Fruit fly (Drosophila melanogaster) whole organism, pupa: Measurements from ENCODE around the gene yrt.

Experiments used
- CG10348 ChIP-seq: fragments of 200-800 bp; sonication (Bioruptor generic); IDR thresholded peaks from 2 replicates; pipeline ENCODE4 v1.3.6; 2022; ENCODE audit warnings: missing biosample characterization, missing genetic modification characterization
- CG12605 ChIP-seq: fragments of 200-800 bp; sonication (Bioruptor generic); IDR thresholded peaks from 2 replicates; pipeline ENCODE4 v1.3.6; 2022; ENCODE audit warnings: missing biosample characterization, missing genetic modification characterization
- CG13204 ChIP-seq: fragments of 200-800 bp; sonication (Bioruptor generic); optimal IDR thresholded peaks from 2 replicates; lab custom pipeline; 2018; ENCODE audit warnings: missing biosample characterization, mild to moderate bottlenecking, missing genetic modification characterization, moderate library complexity
- CG14655 ChIP-seq: fragments of 200-800 bp; sonication (Bioruptor generic); optimal IDR thresholded peaks from 3 replicates; lab custom pipeline; 2017; ENCODE audit warnings: mild to moderate bottlenecking, missing biosample characterization, missing genetic modification reagents, missing genetic modification characterization
- CG15710 ChIP-seq: fragments of 200-800 bp; sonication (Bioruptor generic); optimal IDR thresholded peaks from 2 replicates; lab custom pipeline; 2018; ENCODE audit warnings: missing biosample characterization, mild to moderate bottlenecking, missing genetic modification characterization, moderate library complexity
- CG17806 ChIP-seq: fragments of 200-800 bp; sonication (Bioruptor generic); optimal IDR thresholded peaks from 2 replicates; lab custom pipeline; 2018; ENCODE audit warnings: missing biosample characterization, mild to moderate bottlenecking, missing genetic modification characterization, moderate library complexity
- CG32121 ChIP-seq: fragments of 200-800 bp; sonication (Bioruptor generic); IDR thresholded peaks from 2 replicates; pipeline ENCODE4 v1.3.6; 2022; ENCODE audit warnings: missing biosample characterization, missing genetic modification characterization
- CG34367 ChIP-seq: fragments of 200-800 bp; sonication (Bioruptor generic); optimal IDR thresholded peaks from 2 replicates; lab custom pipeline; 2018; ENCODE audit warnings: missing biosample characterization, mild to moderate bottlenecking, missing genetic modification characterization
- CG4496 ChIP-seq: fragments of 200-800 bp; sonication (Bioruptor generic); IDR thresholded peaks from 3 replicates; pipeline ENCODE4 v1.3.6; 2022; ENCODE audit warnings: missing biosample characterization, missing genetic modification characterization
- CG8159 ChIP-seq: fragments of 200-800 bp; sonication (Bioruptor generic); optimal IDR thresholded peaks from 3 replicates; lab custom pipeline; 2018; ENCODE audit warnings: missing biosample characterization, mild to moderate bottlenecking, missing genetic modification characterization, moderate library complexity
- CG8301 ChIP-seq: fragments of 200-800 bp; sonication (Bioruptor generic); optimal IDR thresholded peaks from 2 replicates; lab custom pipeline; 2018; ENCODE audit warnings: missing biosample characterization, mild to moderate bottlenecking, missing genetic modification characterization
- CG9948 ChIP-seq: fragments of 200-800 bp; sonication (Bioruptor generic); optimal IDR thresholded peaks from 2 replicates; lab custom pipeline; 2018; ENCODE audit warnings: missing biosample characterization, mild to moderate bottlenecking, missing genetic modification characterization, moderate library complexity
- D1 ChIP-seq: fragments of 200-800 bp; sonication (Bioruptor generic); optimal IDR thresholded peaks from 2 replicates; lab custom pipeline; 2018; ENCODE audit warnings: missing biosample characterization, mild to moderate bottlenecking, missing genetic modification characterization, moderate library complexity
- EcR ChIP-seq: fragments of 200-800 bp; sonication (Bioruptor generic); optimal IDR thresholded peaks from 3 replicates; lab custom pipeline; 2019; ENCODE audit warnings: missing biosample characterization, missing genetic modification characterization, mild to moderate bottlenecking, moderate library complexity, missing genetic modification reagents
- Ets98B ChIP-seq: fragments of 200-800 bp; sonication (Bioruptor generic); IDR thresholded peaks from 2 replicates; pipeline ENCODE4 v1.3.6; 2022; ENCODE audit warnings: missing biosample characterization, missing genetic modification characterization
- Pif1A ChIP-seq: fragments of 200-800 bp; sonication (Bioruptor generic); optimal IDR thresholded peaks from 3 replicates; lab custom pipeline; 2016; ENCODE audit warnings: missing biosample characterization, missing genetic modification characterization
- Pif1B ChIP-seq: fragments of 200-800 bp; sonication (Bioruptor generic); optimal IDR thresholded peaks from 3 replicates; lab custom pipeline; 2016; ENCODE audit warnings: missing biosample characterization, missing genetic modification characterization
- Snoo ChIP-seq: fragments of 200-800 bp; sonication (Bioruptor generic); optimal IDR thresholded peaks from 3 replicates; lab custom pipeline; 2017; ENCODE audit warnings: missing biosample characterization, mild to moderate bottlenecking, missing genetic modification characterization, inconsistent platforms
- fd96Ca ChIP-seq: fragments of 200-800 bp; sonication (Bioruptor generic); IDR thresholded peaks from 3 replicates; pipeline ENCODE4 v1.3.6; 2022; ENCODE audit warnings: missing biosample characterization, missing genetic modification characterization
- gl ChIP-seq: fragments of 200-800 bp; sonication (Bioruptor generic); optimal IDR thresholded peaks from 2 replicates; lab custom pipeline; 2018; ENCODE audit warnings: missing biosample characterization, mild to moderate bottlenecking, missing genetic modification characterization
- rn ChIP-seq: fragments of 200-800 bp; sonication (Bioruptor generic); IDR thresholded peaks from 2 replicates; pipeline ENCODE4 v1.3.6; 2022; ENCODE audit warnings: missing biosample characterization, missing genetic modification characterization

yrt gene

DNA sequence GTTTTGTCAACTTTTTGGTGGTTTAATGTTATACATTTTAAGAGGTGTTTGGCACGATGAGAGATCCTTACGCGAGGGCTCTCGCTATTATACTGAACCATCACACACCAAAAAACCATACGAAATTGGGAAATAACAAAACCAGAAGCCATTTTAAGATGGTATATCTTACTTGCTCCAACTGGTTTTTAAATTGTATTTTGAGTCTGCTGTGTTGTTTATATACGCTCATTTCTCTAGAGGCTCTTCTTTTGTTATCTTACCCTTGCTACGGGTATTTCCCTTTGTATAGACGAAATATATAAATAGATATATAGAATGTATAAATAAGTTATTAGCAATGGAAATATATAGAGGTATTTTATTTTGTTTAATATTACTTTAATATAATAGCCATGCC lies 27.9 kb downstream of the yrt start, which contains the start of gene yellow-e2:
Gene yellow-e2, minus strand, starts transcription at position 101 of the 400 bp plus-strand sequence.
- TF ChIP-seq CG8159 (tag; lab: Kevin White, UChicago) (peak; percentile 35), CG13204 (GFP tag; lab: Kevin White, UChicago) (no peak)

DNA sequence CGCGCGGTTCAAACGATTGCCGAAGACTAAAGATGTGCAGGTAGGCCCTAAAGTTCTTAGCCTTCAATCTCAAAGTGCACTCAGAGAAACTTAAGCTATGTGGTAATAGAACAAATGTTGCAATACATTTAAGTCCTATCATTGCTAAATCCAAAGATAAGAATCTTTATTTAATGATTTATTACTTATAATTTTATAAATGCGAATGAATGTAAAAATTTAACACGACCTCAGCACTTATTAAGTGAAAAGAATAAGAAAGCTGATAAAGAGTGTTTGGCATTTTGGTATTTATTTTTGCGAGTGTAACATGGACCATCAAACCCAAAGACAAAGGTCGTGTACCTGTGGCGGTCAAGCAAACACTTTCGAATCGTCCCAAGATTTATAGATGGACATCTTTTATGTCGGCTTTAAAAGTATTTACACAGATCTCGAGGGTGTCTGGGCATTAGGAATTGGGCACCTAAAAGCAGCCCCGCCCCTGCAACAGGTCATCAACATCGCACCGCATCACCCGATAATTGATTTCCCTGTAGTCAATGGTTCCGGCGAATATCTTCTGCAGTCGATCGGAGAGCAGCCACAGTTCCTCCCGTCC lies 29.8 kb downstream of the yrt start, which contains the start of gene yellow-e3:
Gene yellow-e3, minus strand, starts transcription at position 30 of the 601 bp plus-strand sequence.
- TF ChIP-seq CG15710 (tag; lab: Kevin White, UChicago) = no peak
- TF ChIP-seq Snoo (tag; lab: Kevin White, UChicago) = no peak
- TF ChIP-seq CG8301 (tag; lab: Kevin White, UChicago) = no peak
- no peak for TF ChIP-seq CG17806 (tag; lab: Kevin White, UChicago)
- no peak for TF ChIP-seq Ets98B (GFP tag; lab: Robert Waterston, UW)
- TF ChIP-seq Pif1A (GFP tag; lab: Kevin White, UChicago) = no peak
- TF ChIP-seq CG34367 (tag; lab: Kevin White, UChicago) = no peak
- TF ChIP-seq CG12605 (GFP tag; lab: Robert Waterston, UW) = no peak
- TF ChIP-seq CG4496 (GFP tag; lab: Robert Waterston, UW) = no peak
- TF ChIP-seq CG13204 (GFP tag; lab: Kevin White, UChicago) = no peak
- TF ChIP-seq D1 (tag; lab: Kevin White, UChicago) = no peak

DNA sequence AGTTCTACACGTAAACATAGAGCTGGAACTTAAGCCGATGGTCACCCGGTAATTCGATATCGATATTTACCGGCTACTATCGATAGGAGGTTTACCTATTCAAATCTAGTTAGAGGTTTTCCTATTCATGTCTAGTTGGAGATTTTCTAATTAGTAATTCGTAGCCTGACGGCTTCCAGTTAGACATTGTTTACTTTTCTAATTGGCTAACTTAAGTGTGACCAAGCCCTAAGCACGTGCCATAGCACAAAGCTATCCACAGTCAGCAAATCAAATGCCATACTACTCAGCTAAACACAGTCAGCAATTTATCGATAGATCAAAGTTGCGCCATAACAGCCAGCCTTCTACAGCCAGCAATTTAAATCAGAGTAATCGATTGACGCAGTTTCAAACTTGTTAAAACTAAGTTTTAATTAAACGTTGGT lies 31.7 kb downstream of the yrt start, which contains the start of gene Dpm3:
Gene Dpm3, minus strand, starts transcription at position 20 of the 428 bp plus-strand sequence.
- no peak for TF ChIP-seq CG15710 (tag; lab: Kevin White, UChicago)
- TF ChIP-seq CG10348 (GFP tag; lab: Robert Waterston, UW) = no peak
- TF ChIP-seq CG4496 (GFP tag; lab: Robert Waterston, UW) = no peak

DNA sequence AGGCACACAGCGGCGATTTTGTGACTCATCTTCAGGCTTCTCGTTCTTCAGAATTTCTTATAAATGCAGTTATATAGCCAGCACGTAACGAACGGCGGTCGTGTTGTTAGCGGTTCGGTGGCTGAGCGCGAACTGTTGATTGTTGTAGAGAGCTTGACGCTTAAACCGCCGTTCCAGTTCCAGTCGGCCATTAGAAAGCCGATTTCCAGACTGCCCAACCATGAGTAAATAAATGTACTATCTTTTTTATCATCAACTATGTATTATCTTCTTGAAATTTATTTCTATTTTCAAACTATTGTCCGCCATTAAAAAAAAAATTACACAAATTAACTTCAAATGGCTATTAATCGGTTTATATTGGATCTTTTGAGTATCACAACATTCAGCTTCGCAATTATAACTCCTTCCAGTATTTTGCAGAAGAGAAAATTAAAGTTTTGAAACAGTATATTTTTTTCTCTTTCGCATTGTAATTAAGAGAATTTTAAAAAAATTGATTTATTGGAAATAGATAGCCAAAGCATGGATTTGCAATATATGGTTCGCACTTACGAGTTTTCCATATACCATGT lies 33.0 kb downstream of the yrt start, which contains the start of gene GILT1:
Gene GILT1, minus strand, starts transcription at position 141 of the 575 bp plus-strand sequence.
- TF ChIP-seq CG32121 (GFP tag; lab: Robert Waterston, UW) (no peak), CG12605 (GFP tag; lab: Robert Waterston, UW) (0 out of 2 replicates have a peak, but pooled peaks have one; percentile 5), CG14655 (GFP tag; lab: Kevin White, UChicago) (no peak), Ets98B (GFP tag; lab: Robert Waterston, UW) (no peak)

DNA sequence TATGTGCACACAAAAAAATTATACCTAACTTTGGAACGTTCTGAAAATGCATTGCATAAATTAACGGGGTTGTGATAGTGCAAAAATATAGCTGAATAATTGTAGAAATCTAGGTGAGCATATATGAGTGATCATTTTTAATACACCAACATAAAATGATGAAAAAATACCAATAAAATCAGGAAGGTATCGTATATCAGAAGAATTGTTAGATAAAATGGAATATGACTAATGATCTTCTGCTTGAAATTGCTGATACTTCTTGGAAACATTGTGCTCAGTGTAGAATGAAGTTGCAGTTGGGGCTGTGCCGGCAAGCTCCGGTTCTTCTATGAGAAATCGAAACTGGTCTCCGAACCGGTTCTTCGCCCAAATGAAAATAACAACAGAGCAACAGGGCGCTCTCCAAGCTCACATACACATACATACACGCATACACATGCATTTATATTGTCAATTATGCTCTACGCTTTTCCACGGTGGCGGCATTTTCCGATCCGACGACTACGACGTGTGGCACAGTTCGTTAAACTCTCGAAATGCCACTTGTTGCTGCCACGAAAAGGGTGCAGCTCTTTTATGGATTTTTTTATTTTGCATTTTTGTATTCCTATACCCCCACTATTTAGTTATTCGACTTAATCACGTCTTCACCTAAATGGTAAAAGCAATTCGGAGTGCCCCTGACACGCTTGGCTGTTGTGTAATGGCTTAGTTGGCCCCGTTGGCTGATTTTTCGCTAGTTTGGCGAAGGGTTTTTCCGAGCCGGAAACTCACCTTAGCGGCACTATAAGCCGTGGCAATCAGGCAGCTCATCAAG lies 33.7 kb downstream of the yrt start:
- TF ChIP-seq rn (GFP tag; lab: Robert Waterston, UW) = peak; percentile 71
- TF ChIP-seq CG10348 (GFP tag; lab: Robert Waterston, UW) = peak; percentile 64; the same call in 1 of the 2 replicates
- TF ChIP-seq CG34367 (tag; lab: Kevin White, UChicago) = peak; percentile 91
- TF ChIP-seq CG8301 (tag; lab: Kevin White, UChicago) = peak; percentile 94
- peak; percentile 71; the same call in 1 of the 2 replicates for TF ChIP-seq CG12605 (GFP tag; lab: Robert Waterston, UW)
- TF ChIP-seq CG14655 (GFP tag; lab: Kevin White, UChicago) = peak; percentile 95
- TF ChIP-seq CG8159 (tag; lab: Kevin White, UChicago) = peak; percentile 95
- peak; percentile 64; the same call in 2 of the 3 replicates for TF ChIP-seq fd96Ca
- TF ChIP-seq EcR (GFP tag; lab: Kevin White, UChicago) = peak; percentile 79
- TF ChIP-seq CG15710 (tag; lab: Kevin White, UChicago) = peak; percentile 94
- peak; percentile 94 for TF ChIP-seq CG9948 (tag; lab: Kevin White, UChicago)
- peak; percentile 90 for TF ChIP-seq D1 (tag; lab: Kevin White, UChicago)
- TF ChIP-seq CG32121 (GFP tag; lab: Robert Waterston, UW) = peak; percentile 87
- TF ChIP-seq Ets98B (GFP tag; lab: Robert Waterston, UW) = peak; percentile 80
- TF ChIP-seq Pif1A (GFP tag; lab: Kevin White, UChicago) = peak; percentile 92
- peak; percentile 94 for TF ChIP-seq Pif1B (GFP tag; lab: Kevin White, UChicago)
- TF ChIP-seq Snoo (tag; lab: Kevin White, UChicago) = peak; percentile 90
- peak; percentile 94 for TF ChIP-seq CG17806 (tag; lab: Kevin White, UChicago)
- peak; percentile 90 for TF ChIP-seq CG4496 (GFP tag; lab: Robert Waterston, UW)
- peak; percentile 90 for TF ChIP-seq CG13204 (GFP tag; lab: Kevin White, UChicago)
- TF ChIP-seq gl (tag; lab: Kevin White, UChicago) = peak; percentile 77
- TF ChIP-seq, all 21 proteins: peak for 21
